Fruit fly (Drosophila melanogaster) whole organism, embryonic: ENCODE data around the gene Pgm1.

Experiments
- CG16863 ChIP-seq: fragments of 200-800 bp; sonication (Bioruptor generic); optimal IDR thresholded peaks from 3 replicates; lab custom pipeline; 2016; ENCODE audit warnings: missing biosample characterization, missing genetic modification characterization
- CG8388 ChIP-seq: fragments of 200-800 bp; sonication (Bioruptor generic); optimal IDR thresholded peaks from 2 replicates; lab custom pipeline; 2019; ENCODE audit warnings: missing biosample characterization, mild to moderate bottlenecking, missing genetic modification characterization, moderate library complexity
- HLH54F ChIP-seq: fragments of 200-800 bp; sonication (Bioruptor generic); optimal IDR thresholded peaks from 3 replicates; lab custom pipeline; 2016; ENCODE audit warnings: missing biosample characterization, missing genetic modification characterization
- ash1 ChIP-seq: fragments of 200-800 bp; sonication (Bioruptor generic); optimal IDR thresholded peaks from 2 replicates; lab custom pipeline; 2018; ENCODE audit warnings: missing biosample characterization, mild to moderate bottlenecking, missing genetic modification characterization
- hbn ChIP-seq: fragments of 200-800 bp; sonication (Bioruptor generic); IDR thresholded peaks from 2 replicates; pipeline ENCODE4 v1.3.6; 2022; ENCODE audit warnings: missing biosample characterization, missing genetic modification characterization; ENCODE audit not compliant: partially characterized antibody
- phol ChIP-seq: fragments of 200-800 bp; sonication (Bioruptor generic); optimal IDR thresholded peaks from 3 replicates; lab custom pipeline; 2018; ENCODE audit warnings: missing biosample characterization, mild to moderate bottlenecking, missing genetic modification characterization, moderate library complexity

DNA sequence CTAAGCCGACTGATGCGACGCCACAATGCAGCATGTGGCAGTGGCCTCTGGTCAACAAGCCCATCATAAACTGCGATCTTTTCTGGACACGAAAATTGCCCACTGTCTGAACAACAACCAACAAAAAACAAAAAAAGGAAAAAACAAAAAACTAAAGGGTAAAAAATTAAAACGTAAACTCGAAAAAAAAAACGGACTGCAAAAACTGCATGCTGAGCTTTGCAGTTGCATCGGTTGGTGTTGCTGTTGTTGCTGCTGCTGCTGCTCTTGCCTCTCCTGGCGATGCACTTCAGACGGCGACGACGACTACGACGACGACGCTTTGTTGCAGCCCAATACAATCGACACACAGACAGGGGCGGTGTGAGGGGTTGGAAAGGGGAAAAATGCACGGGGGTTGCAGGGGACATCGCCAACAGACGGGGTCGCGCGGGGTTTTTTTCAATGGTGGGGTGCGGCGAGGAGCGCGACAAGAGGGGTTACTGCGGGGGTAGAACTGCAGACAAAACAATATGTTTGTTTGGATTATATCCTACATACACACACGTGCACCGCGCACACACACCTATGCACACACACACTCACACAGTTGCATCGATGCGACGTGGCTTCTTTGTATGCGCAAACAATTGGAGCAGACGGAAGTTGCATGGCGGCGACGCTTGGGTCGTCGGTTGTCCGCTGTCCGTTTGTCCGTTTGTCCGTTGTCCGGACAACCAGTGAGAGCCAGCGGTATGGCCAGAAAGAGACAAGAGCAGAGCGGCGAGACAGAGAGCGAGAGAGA lies 45.7 kb upstream of the Pgm1 start:
- TF ChIP-seq phol, result no peak
- no peak for TF ChIP-seq CG8388 (GFP tag; lab: Kevin White, UChicago)
- no peak for TF ChIP-seq hbn (GFP tag; lab: Robert Waterston, UW)
- no peak for TF ChIP-seq ash1 (GFP tag; lab: Kevin White, UChicago)
- TF ChIP-seq CG16863 (GFP tag; lab: Kevin White, UChicago), result no peak
- TF ChIP-seq HLH54F, result no peak
